Fruit fly (Drosophila melanogaster): ENCODE data around the gene CG42831.

Gene CG42831

DNA sequence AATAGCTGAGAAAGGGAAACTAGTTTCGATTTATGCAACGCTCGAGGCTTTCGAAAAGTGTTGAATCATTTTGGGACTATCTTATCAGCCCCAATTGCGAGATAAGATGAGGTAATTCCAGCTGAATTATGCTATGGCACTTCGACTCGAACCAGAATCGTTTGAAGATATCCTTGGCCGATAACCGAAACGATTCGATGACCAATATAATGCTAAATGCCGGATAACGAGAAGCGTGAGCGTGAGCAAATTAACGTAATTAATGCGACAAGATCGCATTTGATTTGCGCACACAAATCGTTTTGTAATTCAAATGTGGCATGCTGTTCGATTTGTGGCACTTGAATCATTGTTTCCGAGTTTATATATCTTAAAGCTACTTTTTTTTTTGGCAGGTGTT is 25.6 kb upstream of the CG42831 start:
- TF ChIP-seq tai (GFP tag; optimal IDR thresholded peaks at IDR 0.05) (no peak), Dfd (GFP tag; optimal IDR thresholded peaks at IDR 0.05) (no peak), dmrt93B (GFP tag; optimal IDR thresholded peaks at IDR 0.05) (no peak), Hr78 (GFP tag; optimal IDR thresholded peaks at IDR 0.05) (no peak), CG9705 (GFP tag; optimal IDR thresholded peaks at IDR 0.05) (no peak), Mio (GFP tag; optimal IDR thresholded peaks at IDR 0.05) (no peak), CG32264 (GFP tag; optimal IDR thresholded peaks at IDR 0.05) (no peak)

DNA sequence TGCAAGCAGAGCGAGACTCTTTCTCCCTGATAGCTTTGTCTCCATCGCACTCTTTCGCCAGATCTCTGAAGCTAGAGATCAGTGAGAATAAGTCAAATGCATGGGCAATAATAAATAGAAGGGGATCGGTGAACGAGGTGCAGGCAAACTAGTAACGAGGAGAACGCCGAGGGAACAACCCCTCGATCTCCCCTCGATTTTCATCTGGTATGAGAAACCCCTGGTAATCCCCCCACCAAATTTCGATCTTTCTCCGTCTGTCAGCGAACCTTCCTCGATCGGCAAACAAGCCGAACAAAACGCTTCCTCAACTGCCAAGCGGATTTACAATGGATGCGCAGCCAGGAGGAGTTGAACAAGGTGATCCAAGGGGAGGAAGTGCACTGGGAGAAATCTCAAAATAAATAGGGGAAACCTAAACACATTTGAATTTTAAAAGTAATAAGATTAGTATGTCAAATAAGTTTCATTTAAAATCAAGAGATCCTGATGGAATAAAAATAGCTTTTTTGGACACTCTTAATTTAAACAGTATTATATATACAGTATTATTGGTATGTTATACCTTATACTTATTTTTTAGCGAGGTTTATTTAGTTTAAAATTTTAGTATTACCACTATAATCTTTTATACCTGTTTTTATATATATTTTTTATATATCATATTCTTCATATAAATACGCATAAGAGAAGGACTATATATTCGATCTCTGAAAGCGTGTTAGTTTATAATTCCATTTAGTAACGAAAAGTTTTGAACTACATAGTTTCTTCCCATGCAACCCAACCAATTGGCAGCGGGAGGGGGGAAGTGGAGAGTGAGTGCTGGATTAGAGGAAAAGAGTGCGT is 22.7 kb upstream of the CG42831 start:
- TF ChIP-seq rgr (GFP tag; optimal IDR thresholded peaks at IDR 0.05) = no peak
- TF ChIP-seq sage (GFP tag; optimal IDR thresholded peaks at IDR 0.05) = no peak
- no peak for TF ChIP-seq jim (GFP tag; optimal IDR thresholded peaks at IDR 0.05)
- TF ChIP-seq Dfd (GFP tag; optimal IDR thresholded peaks at IDR 0.05) = no peak
- no peak for TF ChIP-seq Rel (GFP tag; optimal IDR thresholded peaks at IDR 0.05)
- TF ChIP-seq Rel (tag; optimal IDR thresholded peaks at IDR 0.05) = no peak
- no peak for TF ChIP-seq N (GFP tag; optimal IDR thresholded peaks at IDR 0.05)
- no peak for TF ChIP-seq dl (GFP tag; optimal IDR thresholded peaks at IDR 0.05; ENCODE audit: insufficient read depth in 1 of 2, partially characterized antibody in 2 of 2)
- TF ChIP-seq Sp1 (GFP tag; optimal IDR thresholded peaks at IDR 0.05) = no peak
- no peak for TF ChIP-seq CG9705 (GFP tag; optimal IDR thresholded peaks at IDR 0.05)

- no peak for TF ChIP-seq Vsx2 (GFP tag; optimal IDR thresholded peaks at IDR 0.05; ENCODE audit: partially characterized antibody)
- TF ChIP-seq dmrt93B (GFP tag; optimal IDR thresholded peaks at IDR 0.05) = no peak
- TF ChIP-seq Jra (GFP tag; optimal IDR thresholded peaks at IDR 0.05) = no peak
- TF ChIP-seq jim (GFP tag; optimal IDR thresholded peaks at IDR 0.05) = no peak
- no peak for TF ChIP-seq dl (GFP tag; optimal IDR thresholded peaks at IDR 0.05; ENCODE audit: insufficient read depth in 1 of 2, partially characterized antibody in 2 of 2)
- no peak for TF ChIP-seq woc (GFP tag; optimal IDR thresholded peaks at IDR 0.05)
- TF ChIP-seq Hr83 (GFP tag; optimal IDR thresholded peaks at IDR 0.05; ENCODE audit: poor library complexity, severe bottlenecking) = no peak
- no peak for TF ChIP-seq GATAd (GFP tag; optimal IDR thresholded peaks at IDR 0.05)
- TF ChIP-seq CG32264 (GFP tag; optimal IDR thresholded peaks at IDR 0.05) = no peak
- no peak for TF ChIP-seq usp (GFP tag; optimal IDR thresholded peaks at IDR 0.05)
- no peak for TF ChIP-seq lola (GFP tag; optimal IDR thresholded peaks at IDR 0.05)
- no peak for TF ChIP-seq h (GFP tag; optimal IDR thresholded peaks at IDR 0.05)
- TF ChIP-seq Dif (GFP tag; optimal IDR thresholded peaks at IDR 0.05; ENCODE audit: partially characterized antibody) = no peak
- TF ChIP-seq rgr (GFP tag; optimal IDR thresholded peaks at IDR 0.05) = no peak
Measured at dm6 chr3L:10792569-10792968, 22.1 kb upstream of the CG42831 start.

dm6 chr3L:10793250-10793649 is 21.4 kb upstream of the CG42831 start:
- TF ChIP-seq sv (GFP tag; optimal IDR thresholded peaks at IDR 0.05) (no peak), psq (GFP tag; optimal IDR thresholded peaks at IDR 0.05) (no peak), lola (GFP tag; optimal IDR thresholded peaks at IDR 0.05) (no peak), tai (GFP tag; optimal IDR thresholded peaks at IDR 0.05) (no peak), CG9705 (GFP tag; optimal IDR thresholded peaks at IDR 0.05) (no peak)

DNA sequence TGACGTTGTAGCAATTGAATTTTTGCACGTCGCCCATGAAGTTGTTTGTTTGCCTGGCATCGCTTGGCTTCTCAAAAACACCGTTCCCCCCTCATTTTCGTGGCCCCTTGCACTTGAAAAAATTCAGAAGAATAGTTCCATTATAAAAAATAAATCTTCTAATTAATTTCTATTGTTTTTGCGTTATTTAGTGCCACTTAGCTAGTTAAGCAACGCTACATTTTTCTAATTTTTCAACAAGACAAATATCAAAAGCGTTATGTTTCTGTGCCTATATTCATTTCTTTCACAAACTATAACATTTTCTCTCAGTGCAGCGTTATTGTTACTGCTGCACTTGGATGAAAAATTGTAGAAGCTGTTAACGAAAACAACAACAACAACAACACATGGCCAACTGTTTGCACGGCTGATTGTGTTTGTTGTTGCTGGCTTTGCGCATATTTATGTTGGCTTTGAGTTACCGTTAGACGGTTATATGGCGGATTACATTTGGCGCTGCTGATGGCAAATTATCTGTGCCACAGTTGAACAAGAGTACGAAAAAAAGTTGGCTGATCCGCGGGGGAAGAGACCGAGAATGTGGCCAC is 20.6 kb upstream of the CG42831 start:
- TF ChIP-seq Rel (GFP tag; optimal IDR thresholded peaks at IDR 0.05) = no peak
- TF ChIP-seq Rel (tag; optimal IDR thresholded peaks at IDR 0.05) = no peak
- TF ChIP-seq Mio (GFP tag; optimal IDR thresholded peaks at IDR 0.05) = no peak
- TF ChIP-seq lola (GFP tag; optimal IDR thresholded peaks at IDR 0.05) = no peak
- TF ChIP-seq dmrt93B (GFP tag; optimal IDR thresholded peaks at IDR 0.05) = no peak
- peak; percentile 54 for TF ChIP-seq Sp1 (GFP tag; optimal IDR thresholded peaks at IDR 0.05)
- peak; percentile 69 for TF ChIP-seq OdsH (GFP tag; optimal IDR thresholded peaks at IDR 0.05)
- TF ChIP-seq jim (GFP tag; optimal IDR thresholded peaks at IDR 0.05) = no peak
- no peak for TF ChIP-seq dl (GFP tag; optimal IDR thresholded peaks at IDR 0.05; ENCODE audit: insufficient read depth in 1 of 2, partially characterized antibody in 2 of 2)
- TF ChIP-seq Dif (GFP tag; optimal IDR thresholded peaks at IDR 0.05; ENCODE audit: partially characterized antibody) = no peak
- no peak for TF ChIP-seq sv (GFP tag; optimal IDR thresholded peaks at IDR 0.05)
- TF ChIP-seq foxo (GFP tag; optimal IDR thresholded peaks at IDR 0.05) = peak in 1 of 2 experiments; percentile 64
- no peak for TF ChIP-seq N (GFP tag; optimal IDR thresholded peaks at IDR 0.05)
- TF ChIP-seq GATAd (GFP tag; optimal IDR thresholded peaks at IDR 0.05) = no peak
- TF ChIP-seq Dfd (GFP tag; optimal IDR thresholded peaks at IDR 0.05) = no peak
- peak; percentile 48 for TF ChIP-seq Hnf4 (GFP tag; optimal IDR thresholded peaks at IDR 0.05)
- TF ChIP-seq psq (GFP tag; optimal IDR thresholded peaks at IDR 0.05) = peak; percentile 41
- peak; percentile 55 for TF ChIP-seq ey (GFP tag; optimal IDR thresholded peaks at IDR 0.05)
- no peak for TF ChIP-seq usp (GFP tag; optimal IDR thresholded peaks at IDR 0.05)
- TF ChIP-seq CrebA (GFP tag; optimal IDR thresholded peaks at IDR 0.05; ENCODE audit: borderline replicate concordance) = no peak
- TF ChIP-seq dsf (GFP tag; optimal IDR thresholded peaks at IDR 0.05; ENCODE audit: borderline replicate concordance) = no peak
- TF ChIP-seq Myc (optimal IDR thresholded peaks at IDR 0.05) = no peak
- TF ChIP-seq tai (GFP tag; optimal IDR thresholded peaks at IDR 0.05) = peak; percentile 7
- no peak for TF ChIP-seq Hr83 (GFP tag; optimal IDR thresholded peaks at IDR 0.05; ENCODE audit: poor library complexity, severe bottlenecking)
- TF ChIP-seq Abd-B (GFP tag; optimal IDR thresholded peaks at IDR 0.05) = no peak
- peak; percentile 50 for TF ChIP-seq woc (GFP tag; optimal IDR thresholded peaks at IDR 0.05)
- TF ChIP-seq brk (GFP tag; optimal IDR thresholded peaks at IDR 0.05) = no peak
- TF ChIP-seq Vsx2 (GFP tag; optimal IDR thresholded peaks at IDR 0.05; ENCODE audit: partially characterized antibody) = no peak
- TF ChIP-seq CG32264 (GFP tag; optimal IDR thresholded peaks at IDR 0.05) = no peak
- TF ChIP-seq h (GFP tag; optimal IDR thresholded peaks at IDR 0.05) = peak; percentile 67
- no peak for TF ChIP-seq pan (optimal IDR thresholded peaks at IDR 0.05)
- no peak for TF ChIP-seq sage (GFP tag; optimal IDR thresholded peaks at IDR 0.05)
